Worm (Caenorhabditis elegans): Measurements from ENCODE around the gene dhgd-1.

ce11 chrII:11538741-11539140 lies 13.1 kb downstream of the dhgd-1 start, which contains the start of gene Y62F5A.9:
- no peak for TF ChIP-seq him-1 (tag; optimal IDR thresholded peaks at IDR 0.05)
- TF ChIP-seq dao-5 (tag; optimal IDR thresholded peaks at IDR 0.05) = no peak
